Fruit fly (Drosophila melanogaster) whole organism, embryonic: ENCODE data around the gene piwi.
A peak's percentile ranks its signal among the peaks of the same experiment; 100 is the strongest.

Experiments used
- Atf-2 ChIP-seq: fragments of 200-800 bp; sonication (Bioruptor generic); optimal IDR thresholded peaks from 2 replicates; lab custom pipeline; 2016; ENCODE audit warnings: missing biosample characterization, missing genetic modification characterization
- Atf3 ChIP-seq: fragments of 200-800 bp; sonication (Bioruptor generic); optimal IDR thresholded peaks from 3 replicates; lab custom pipeline; 2016; ENCODE audit warnings: missing biosample characterization, missing genetic modification characterization
- BEAF-32 ChIP-seq: fragments of 200-800 bp; sonication (Bioruptor generic); optimal IDR thresholded peaks from 3 replicates; lab custom pipeline; 2017; ENCODE audit warnings: missing biosample characterization, missing genetic modification characterization, mild to moderate bottlenecking, moderate library complexity, missing genetic modification reagents
- Bgb ChIP-seq: fragments of 200-800 bp; sonication (Bioruptor generic); IDR thresholded peaks from 2 replicates; pipeline ENCODE4 v1.3.6; 2022; ENCODE audit warnings: missing biosample characterization, missing genetic modification characterization; ENCODE audit not compliant: partially characterized antibody
- CG1024 ChIP-seq: fragments of 200-800 bp; sonication (Bioruptor generic); IDR thresholded peaks from 2 replicates; pipeline ENCODE4 v1.3.6; 2022; ENCODE audit warnings: missing biosample characterization, missing genetic modification characterization
- CG12391 ChIP-seq: fragments of 200-800 bp; sonication (Bioruptor generic); optimal IDR thresholded peaks from 3 replicates; lab custom pipeline; 2018; ENCODE audit warnings: missing biosample characterization, mild to moderate bottlenecking, missing genetic modification characterization, moderate library complexity
- CG12659 ChIP-seq: fragments of 200-800 bp; sonication (Bioruptor generic); optimal IDR thresholded peaks from 3 replicates; lab custom pipeline; 2017; ENCODE audit warnings: mild to moderate bottlenecking, missing biosample characterization, missing genetic modification reagents, missing genetic modification characterization
- CG13123 ChIP-seq: fragments of 200-800 bp; sonication (Bioruptor generic); optimal IDR thresholded peaks from 2 replicates; lab custom pipeline; 2016; ENCODE audit warnings: missing biosample characterization, missing genetic modification characterization
- CG13296 ChIP-seq: fragments of 200-800 bp; sonication (Bioruptor generic); optimal IDR thresholded peaks from 3 replicates; lab custom pipeline; 2018; ENCODE audit warnings: missing biosample characterization, mild to moderate bottlenecking, missing genetic modification characterization
- CG13624 ChIP-seq: fragments of 200-800 bp; sonication (Bioruptor generic); optimal IDR thresholded peaks from 2 replicates; lab custom pipeline; 2016; ENCODE audit warnings: missing biosample characterization, missing genetic modification characterization
- CG15601 ChIP-seq: fragments of 200-800 bp; sonication (Bioruptor generic); optimal IDR thresholded peaks from 3 replicates; lab custom pipeline; 2019; ENCODE audit warnings: missing biosample characterization, mild to moderate bottlenecking, missing genetic modification characterization, moderate library complexity
- CG16813 ChIP-seq: fragments of 200-800 bp; sonication (Bioruptor generic); IDR thresholded peaks from 3 replicates; pipeline ENCODE4 v1.3.6; 2022; ENCODE audit warnings: missing biosample characterization, missing genetic modification characterization; ENCODE audit not compliant: partially characterized antibody
- CG16815 ChIP-seq: fragments of 200-800 bp; sonication (Bioruptor generic); optimal IDR thresholded peaks from 3 replicates; lab custom pipeline; 2017; ENCODE audit warnings: missing biosample characterization, mild to moderate bottlenecking, missing genetic modification characterization
- CG18262 ChIP-seq: fragments of 200-800 bp; optimal IDR thresholded peaks from 3 replicates; lab custom pipeline; 2019; ENCODE audit warnings: missing biosample characterization, mild to moderate bottlenecking, missing genetic modification characterization, moderate library complexity
- CG30403 ChIP-seq: fragments of 200-800 bp; sonication (Bioruptor generic); optimal IDR thresholded peaks from 3 replicates; lab custom pipeline; 2016; ENCODE audit warnings: missing biosample characterization, missing genetic modification characterization
- CG3163 ChIP-seq: fragments of 200-800 bp; sonication (Bioruptor generic); optimal IDR thresholded peaks from 3 replicates; lab custom pipeline; 2016; ENCODE audit warnings: missing biosample characterization, missing genetic modification characterization
- CG4360 ChIP-seq: fragments of 200-800 bp; sonication (Bioruptor generic); IDR thresholded peaks from 2 replicates; pipeline ENCODE4 v1.3.6; 2022; ENCODE audit warnings: missing biosample characterization, missing genetic modification characterization
- CG43689 ChIP-seq: fragments of 200-800 bp; sonication (Bioruptor generic); IDR thresholded peaks from 2 replicates; pipeline ENCODE4 v1.3.6; 2022; ENCODE audit warnings: missing biosample characterization, missing genetic modification characterization
- CG6854 ChIP-seq: fragments of 200-800 bp; sonication (Bioruptor generic); optimal IDR thresholded peaks from 3 replicates; lab custom pipeline; 2017; ENCODE audit warnings: missing biosample characterization, mild to moderate bottlenecking, missing genetic modification characterization
- CG7556 ChIP-seq: fragments of 200-800 bp; sonication (Bioruptor generic); optimal IDR thresholded peaks from 2 replicates; lab custom pipeline; 2017; ENCODE audit warnings: missing biosample characterization, mild to moderate bottlenecking, missing genetic modification characterization
- CG8290 ChIP-seq, 3 experiments: fragments of 200-800 bp; sonication (Bioruptor generic); optimal IDR thresholded peaks; 2 replicates each; lab custom pipeline; 2016 to 2019; ENCODE audit warnings: missing biosample characterization in 3 of 3, missing genetic modification characterization in 3 of 3, mild to moderate bottlenecking in 2 of 3, moderate library complexity in 1 of 3
- CG8388 ChIP-seq: fragments of 200-800 bp; sonication (Bioruptor generic); optimal IDR thresholded peaks from 2 replicates; lab custom pipeline; 2019; ENCODE audit warnings: missing biosample characterization, mild to moderate bottlenecking, missing genetic modification characterization, moderate library complexity
- CrebB ChIP-seq: fragments of 200-800 bp; sonication (Bioruptor generic); optimal IDR thresholded peaks from 3 replicates; lab custom pipeline; 2018; ENCODE audit warnings: missing biosample characterization, mild to moderate bottlenecking, missing genetic modification characterization
- Gug ChIP-seq: fragments of 200-800 bp; sonication (Bioruptor generic); IDR thresholded peaks from 4 replicates; pipeline ENCODE4 v1.3.6; 2022; ENCODE audit warnings: missing biosample characterization, missing genetic modification characterization
- HLH54F ChIP-seq: fragments of 200-800 bp; sonication (Bioruptor generic); optimal IDR thresholded peaks from 3 replicates; lab custom pipeline; 2016; ENCODE audit warnings: missing biosample characterization, missing genetic modification characterization
- Lpt ChIP-seq: fragments of >200 bp; optimal IDR thresholded peaks from 2 replicates; lab custom pipeline; 2018; ENCODE audit warnings: missing biosample characterization, missing genetic modification characterization
- Mad ChIP-seq: fragments of 200-800 bp; sonication (Bioruptor generic); optimal IDR thresholded peaks from 2 replicates; lab custom pipeline; 2016; ENCODE audit warnings: missing biosample characterization, missing genetic modification characterization
- Meics ChIP-seq: fragments of 200-800 bp; sonication (Bioruptor generic); optimal IDR thresholded peaks from 2 replicates; lab custom pipeline; 2017; ENCODE audit warnings: missing biosample characterization, mild to moderate bottlenecking, missing genetic modification characterization
- Myb ChIP-seq: fragments of 200-800 bp; sonication (Bioruptor generic); optimal IDR thresholded peaks from 2 replicates; lab custom pipeline; 2016; ENCODE audit warnings: missing biosample characterization, missing genetic modification characterization
- Rfx ChIP-seq: fragments of 200-800 bp; sonication (Bioruptor generic); IDR thresholded peaks from 2 replicates; pipeline ENCODE4 v1.3.6; 2022; ENCODE audit warnings: missing biosample characterization, missing genetic modification characterization
- Sox100B ChIP-seq: fragments of 200-800 bp; sonication (Bioruptor generic); optimal IDR thresholded peaks from 3 replicates; lab custom pipeline; 2018; ENCODE audit warnings: missing biosample characterization, mild to moderate bottlenecking, missing genetic modification characterization
- Sox102F ChIP-seq: fragments of 200-800 bp; sonication (Bioruptor generic); optimal IDR thresholded peaks from 2 replicates; lab custom pipeline; 2018; ENCODE audit warnings: missing biosample characterization, mild to moderate bottlenecking, missing genetic modification characterization, moderate library complexity
- az2 ChIP-seq: fragments of 200-800 bp; sonication (Bioruptor generic); optimal IDR thresholded peaks from 3 replicates; lab custom pipeline; 2016; ENCODE audit warnings: missing biosample characterization, missing genetic modification characterization
- en ChIP-seq: fragments of 200-800 bp; sonication (Bioruptor generic); optimal IDR thresholded peaks from 2 replicates; lab custom pipeline; 2016; ENCODE audit warnings: missing biosample characterization, missing genetic modification characterization
- ewg ChIP-seq: fragments of 200-800 bp; sonication (Bioruptor generic); optimal IDR thresholded peaks from 3 replicates; lab custom pipeline; 2017; ENCODE audit warnings: mild to moderate bottlenecking, missing biosample characterization, missing genetic modification reagents, missing genetic modification characterization
- fu2 ChIP-seq: fragments of 200-800 bp; sonication (Bioruptor generic); optimal IDR thresholded peaks from 2 replicates; lab custom pipeline; 2016; ENCODE audit warnings: missing biosample characterization, missing genetic modification characterization
- lilli ChIP-seq: fragments of 200-800 bp; sonication (Bioruptor generic); optimal IDR thresholded peaks from 3 replicates; lab custom pipeline; 2016; ENCODE audit warnings: missing biosample characterization, missing genetic modification characterization
- mam ChIP-seq: fragments of 200-800 bp; sonication (Bioruptor generic); optimal IDR thresholded peaks from 3 replicates; lab custom pipeline; 2016; ENCODE audit warnings: missing biosample characterization, missing genetic modification characterization
- nerfin-2 ChIP-seq: fragments of 200-800 bp; sonication (Bioruptor generic); IDR thresholded peaks from 2 replicates; pipeline ENCODE4 v1.3.6; 2022; ENCODE audit warnings: missing biosample characterization, missing genetic modification characterization; ENCODE audit not compliant: partially characterized antibody
- nmo ChIP-seq: fragments of 200-800 bp; sonication (Bioruptor generic); optimal IDR thresholded peaks from 2 replicates; lab custom pipeline; 2018; ENCODE audit warnings: missing biosample characterization, mild to moderate bottlenecking, missing genetic modification characterization, moderate library complexity
- pum ChIP-seq: fragments of 200-800 bp; sonication (Bioruptor generic); optimal IDR thresholded peaks from 2 replicates; lab custom pipeline; 2016; ENCODE audit warnings: missing biosample characterization, missing genetic modification characterization
- ranshi ChIP-seq: fragments of 200-800 bp; sonication (Bioruptor generic); IDR thresholded peaks from 2 replicates; pipeline ENCODE4 v1.3.6; 2022; ENCODE audit warnings: missing biosample characterization, missing genetic modification characterization
- row ChIP-seq: fragments of 200-800 bp; sonication (Bioruptor generic); IDR thresholded peaks from 3 replicates; pipeline ENCODE4 v1.3.6; 2022; ENCODE audit warnings: missing biosample characterization, missing genetic modification characterization
- sens ChIP-seq: fragments of 200-800 bp; sonication (Bioruptor generic); peaks from one replicate; lab custom pipeline; 2016; ENCODE audit warnings: missing biosample characterization, missing genetic modification characterization
- slou ChIP-seq: fragments of 200-800 bp; sonication (Bioruptor generic); optimal IDR thresholded peaks from 3 replicates; lab custom pipeline; 2016; ENCODE audit warnings: missing biosample characterization, missing genetic modification characterization
- sob ChIP-seq: fragments of 200-800 bp; sonication (Bioruptor generic); IDR thresholded peaks from 2 replicates; pipeline ENCODE4 v1.3.6; 2022; ENCODE audit warnings: missing biosample characterization, missing genetic modification characterization
- trh ChIP-seq: fragments of 200-800 bp; sonication (Bioruptor generic); optimal IDR thresholded peaks from 2 replicates; lab custom pipeline; 2016; ENCODE audit warnings: missing biosample characterization, missing genetic modification characterization
- tup ChIP-seq: fragments of 200-800 bp; sonication (Bioruptor generic); optimal IDR thresholded peaks from 2 replicates; lab custom pipeline; 2016; ENCODE audit warnings: missing biosample characterization, mild to moderate bottlenecking, missing genetic modification characterization, moderate library complexity
- z ChIP-seq: fragments of 200-800 bp; sonication (Bioruptor generic); IDR thresholded peaks from 3 replicates; pipeline ENCODE4 v1.3.6; 2022; ENCODE audit warnings: missing biosample characterization, missing genetic modification characterization
- zfh1 ChIP-seq: fragments of 200-800 bp; sonication (Bioruptor generic); IDR thresholded peaks from 3 replicates; pipeline ENCODE4 v1.3.6; 2022; ENCODE audit warnings: missing biosample characterization, missing genetic modification characterization

Gene piwi

dm6 chr2L:10987370-10987853, at the start of gene piwi, which contains the start of gene CG12253 (continued):
- TF ChIP-seq z (GFP tag; lab: Robert Waterston, UW) (no peak), Atf-2 (GFP tag; lab: Kevin White, UChicago) (peak; percentile 1), Myb (peak; percentile 34), ewg (GFP tag; lab: Kevin White, UChicago) (peak; percentile 64), HLH54F (peak; percentile 49), BEAF-32 (GFP tag; lab: Kevin White, UChicago) (peak; percentile 34), Atf3 (GFP tag; lab: Kevin White, UChicago) (peak; percentile 8), CG30403 (GFP tag; lab: Kevin White, UChicago) (peak; percentile 93), CG43689 (GFP tag; lab: Robert Waterston, UW) (peak; percentile 62; the same call in 1 of the 2 replicates), zfh1 (GFP tag; lab: Robert Waterston, UW) (peak; percentile 67; the same call in 2 of the 3 replicates), nerfin-2 (no peak), Rfx (GFP tag; lab: Robert Waterston, UW) (peak; percentile 83), Lpt (GFP tag; lab: Kevin White, UChicago) (no peak), ranshi (GFP tag; lab: Robert Waterston, UW) (peak; percentile 77; the same call in 1 of the 2 replicates), CG16815 (GFP tag; lab: Kevin White, UChicago) (peak; percentile 72), Sox102F (GFP tag; lab: Kevin White, UChicago) (peak; percentile 93), CG8388 (GFP tag; lab: Kevin White, UChicago) (peak; percentile 87), CG4360 (GFP tag; lab: Robert Waterston, UW) (no peak), tup (no peak), CG13624 (no peak), CG6854 (GFP tag; lab: Kevin White, UChicago) (no peak), Sox100B (peak; percentile 68), Meics (GFP tag; lab: Kevin White, UChicago) (no peak), sens (peak; percentile 71), row (peak; percentile 83), CG1024 (GFP tag; lab: Robert Waterston, UW) (0 out of 2 replicates have a peak, but pooled peaks have one; percentile 33), CG13123 (GFP tag; lab: Kevin White, UChicago) (peak; percentile 53), trh (GFP tag; lab: Kevin White, UChicago) (peak; percentile 63), Gug (GFP tag; lab: Robert Waterston, UW) (no peak), CG12391 (tag; lab: Kevin White, UChicago) (peak; percentile 93), pum (GFP tag; lab: Kevin White, UChicago) (peak; percentile 28), Mad (GFP tag; lab: Kevin White, UChicago) (no peak), CG18262 (tag; lab: Kevin White, UChicago) (peak; percentile 57), slou (GFP tag; lab: Kevin White, UChicago) (peak; percentile 52), CG15601 (tag; lab: Kevin White, UChicago) (peak; percentile 86), CG12659 (peak; percentile 88), CG7556 (GFP tag; lab: Kevin White, UChicago) (no peak), CrebB (peak; percentile 8), sob (GFP tag; lab: Robert Waterston, UW) (peak; percentile 85; the same call in 1 of the 2 replicates), lilli (GFP tag; lab: Kevin White, UChicago) (peak; percentile 62), CG8290 (GFP tag; optimal IDR thresholded peaks at IDR 0.05; lab: Kevin White, UChicago) (peak; percentile 33), CG8290 (tag; optimal IDR thresholded peaks at IDR 0.05; lab: Kevin White, UChicago) (no peak), Bgb (GFP tag; lab: Robert Waterston, UW) (no peak), fu2 (GFP tag; lab: Kevin White, UChicago) (peak; percentile 35), az2 (GFP tag; lab: Kevin White, UChicago) (peak; percentile 74), CG16813 (GFP tag; lab: Robert Waterston, UW) (no peak), en (GFP tag; lab: Kevin White, UChicago) (no peak), CG3163 (GFP tag; lab: Kevin White, UChicago) (no peak), nmo (GFP tag; lab: Kevin White, UChicago) (peak; percentile 80), CG13296 (GFP tag; lab: Kevin White, UChicago) (peak; percentile 17), mam (peak; percentile 25)
